Worm (Caenorhabditis elegans) whole organism, mixed stage, embryonic: ENCODE measurements around the gene pid-5.

Experiments used
- ceh-83 ChIP-seq: fragments of 200-800 bp; sonication (Bioruptor generic); optimal IDR thresholded peaks from 2 replicates; lab custom pipeline; 2018; ENCODE audit warnings: mild to moderate bottlenecking, missing genetic modification characterization, missing compliant biosample characterization
- ces-1 ChIP-seq: fragments of 150-350 bp; optimal IDR thresholded peaks from 2 replicates; lab custom pipeline; 2014; ENCODE audit warnings: missing biosample characterization, missing genetic modification reagents, missing genetic modification characterization
- elt-1 ChIP-seq: sonication (generic microtip); optimal IDR thresholded peaks from 2 replicates; lab custom pipeline; 2017; ENCODE audit warnings: missing genetic modification characterization, mild to moderate bottlenecking, missing compliant biosample characterization, antibody characterized with exemption, moderate library complexity, borderline replicate concordance; ENCODE audit not compliant: insufficient read depth
- elt-3 ChIP-seq: fragments of 150-350 bp; optimal IDR thresholded peaks from 2 replicates; lab custom pipeline; 2014; ENCODE audit warnings: missing biosample characterization, missing genetic modification characterization
- hlh-1 ChIP-seq: fragments of 150-350 bp; optimal IDR thresholded peaks from 2 replicates; lab custom pipeline; 2014; ENCODE audit warnings: missing biosample characterization, missing genetic modification reagents, missing genetic modification characterization
- mep-1 ChIP-seq: fragments of 150-350 bp; optimal IDR thresholded peaks from 2 replicates; lab custom pipeline; 2017; ENCODE audit warnings: missing biosample characterization, missing genetic modification reagents, missing genetic modification characterization, inconsistent platforms
- nhr-12 ChIP-seq: fragments of 150-350 bp; optimal IDR thresholded peaks from 2 replicates; lab custom pipeline; 2014; ENCODE audit warnings: missing biosample characterization, missing genetic modification characterization
- snpc-4 ChIP-seq: fragments of 150-350 bp; optimal IDR thresholded peaks from 2 replicates; lab custom pipeline; 2014; ENCODE audit warnings: missing biosample characterization, missing genetic modification characterization
- ztf-11 ChIP-seq: fragments of 150-350 bp; optimal IDR thresholded peaks from 2 replicates; lab custom pipeline; 2014; ENCODE audit warnings: missing biosample characterization, missing genetic modification characterization

- TF ChIP-seq hlh-1 = no peak
- TF ChIP-seq ceh-83 (GFP tag; lab: Kevin White, UChicago) = no peak
- no peak for TF ChIP-seq snpc-4 (tag; lab: Kevin White, UChicago)
- no peak for TF ChIP-seq ces-1 (GFP tag; lab: Kevin White, UChicago)
- TF ChIP-seq elt-3 (tag; lab: Kevin White, UChicago) = no peak
- no peak for TF ChIP-seq mep-1 (tag; lab: Kevin White, UChicago)
- TF ChIP-seq elt-1 (tag; lab: Kevin White, UChicago) = no peak
- TF ChIP-seq ztf-11 = no peak
- no peak for TF ChIP-seq nhr-12 (tag; lab: Kevin White, UChicago)
These were observed 5.6 kb downstream of the pid-5 start for ce11 chrV:4181272-4181671.
